Fruit fly (Drosophila melanogaster) whole organism, embryonic: ENCODE measurements around the gene CG31183.
A peak's percentile ranks its signal among the peaks of the same experiment; 100 is the strongest.

Experiments
- ATbp ChIP-seq: fragments of 200-800 bp; sonication (Bioruptor generic); optimal IDR thresholded peaks from 2 replicates; lab custom pipeline; 2017; ENCODE audit warnings: missing biosample characterization, mild to moderate bottlenecking, missing genetic modification characterization, missing genetic modification reagents
- Abd-B ChIP-seq: fragments of 200-800 bp; sonication (Bioruptor generic); optimal IDR thresholded peaks from 2 replicates; lab custom pipeline; 2018; ENCODE audit warnings: missing biosample characterization, mild to moderate bottlenecking, missing genetic modification characterization, moderate library complexity
- Antp ChIP-seq: fragments of 200-800 bp; sonication (Bioruptor generic); optimal IDR thresholded peaks from 3 replicates; lab custom pipeline; 2016; ENCODE audit warnings: missing biosample characterization, missing genetic modification characterization
- BEAF-32 ChIP-seq: fragments of 200-800 bp; sonication (Bioruptor generic); optimal IDR thresholded peaks from 3 replicates; lab custom pipeline; 2017; ENCODE audit warnings: missing biosample characterization, missing genetic modification characterization, mild to moderate bottlenecking, moderate library complexity, missing genetic modification reagents
- Bgb ChIP-seq: fragments of 200-800 bp; sonication (Bioruptor generic); IDR thresholded peaks from 2 replicates; pipeline ENCODE4 v1.3.6; 2022; ENCODE audit warnings: missing biosample characterization, missing genetic modification characterization; ENCODE audit not compliant: partially characterized antibody
- CG10267 ChIP-seq: fragments of 200-800 bp; sonication (Bioruptor generic); optimal IDR thresholded peaks from 2 replicates; lab custom pipeline; 2018; ENCODE audit warnings: missing biosample characterization, mild to moderate bottlenecking, missing genetic modification characterization, moderate library complexity
- CG12155 ChIP-seq: fragments of 200-800 bp; sonication (Bioruptor generic); optimal IDR thresholded peaks from 3 replicates; lab custom pipeline; 2016; ENCODE audit warnings: missing biosample characterization, missing genetic modification characterization
- CG1233 ChIP-seq: fragments of 200-800 bp; sonication (Bioruptor generic); optimal IDR thresholded peaks from 4 replicates; lab custom pipeline; 2018; ENCODE audit warnings: missing biosample characterization, mild to moderate bottlenecking, missing genetic modification characterization
- CG12744 ChIP-seq: fragments of 200-800 bp; sonication (Bioruptor generic); optimal IDR thresholded peaks from 2 replicates; lab custom pipeline; 2016; ENCODE audit warnings: missing biosample characterization, missing genetic modification characterization
- CG12769 ChIP-seq: fragments of 200-800 bp; sonication (Bioruptor generic); optimal IDR thresholded peaks from 2 replicates; lab custom pipeline; 2019; ENCODE audit warnings: missing biosample characterization, mild to moderate bottlenecking, missing genetic modification characterization, moderate library complexity
- CG13624 ChIP-seq: fragments of 200-800 bp; sonication (Bioruptor generic); optimal IDR thresholded peaks from 2 replicates; lab custom pipeline; 2016; ENCODE audit warnings: missing biosample characterization, missing genetic modification characterization
- CG1602 ChIP-seq: fragments of 200-800 bp; sonication (Bioruptor generic); optimal IDR thresholded peaks from 3 replicates; lab custom pipeline; 2016; ENCODE audit warnings: missing biosample characterization, missing genetic modification characterization
- CG2116 ChIP-seq: fragments of 200-800 bp; sonication (Bioruptor generic); optimal IDR thresholded peaks from 3 replicates; lab custom pipeline; 2018; ENCODE audit warnings: missing biosample characterization, mild to moderate bottlenecking, missing genetic modification characterization
- CG30403 ChIP-seq: fragments of 200-800 bp; sonication (Bioruptor generic); optimal IDR thresholded peaks from 3 replicates; lab custom pipeline; 2016; ENCODE audit warnings: missing biosample characterization, missing genetic modification characterization
- CG34224 ChIP-seq: fragments of 200-800 bp; sonication (Bioruptor generic); IDR thresholded peaks from 3 replicates; pipeline ENCODE4 v1.3.6; 2022; ENCODE audit warnings: missing biosample characterization, missing genetic modification characterization; ENCODE audit not compliant: partially characterized antibody
- CG3726 ChIP-seq: fragments of 200-800 bp; sonication (Bioruptor generic); IDR thresholded peaks from 3 replicates; pipeline ENCODE4, ENCODE4 v1.3.6; 2022; ENCODE audit warnings: missing biosample characterization, missing genetic modification characterization
- CG3847 ChIP-seq: fragments of 200-800 bp; sonication (Bioruptor generic); IDR thresholded peaks from 2 replicates; pipeline ENCODE4 v1.3.6; 2022; ENCODE audit warnings: missing biosample characterization, missing genetic modification characterization
- CG9932 ChIP-seq: fragments of 200-800 bp; sonication (Bioruptor generic); IDR thresholded peaks from 2 replicates; pipeline ENCODE4 v1.3.6; 2022; ENCODE audit warnings: missing biosample characterization, missing genetic modification characterization
- Chrac-16 ChIP-seq: fragments of 200-800 bp; sonication (Bioruptor generic); optimal IDR thresholded peaks from 3 replicates; lab custom pipeline; 2016; ENCODE audit warnings: missing biosample characterization, missing genetic modification characterization
- Doc3 ChIP-seq: fragments of 200-800 bp; sonication (Bioruptor generic); IDR thresholded peaks from 3 replicates; pipeline ENCODE4 v1.3.6; 2022; ENCODE audit warnings: missing biosample characterization, missing genetic modification characterization; ENCODE audit not compliant: partially characterized antibody
- Dp ChIP-seq: fragments of 200-800 bp; sonication (Bioruptor generic); optimal IDR thresholded peaks from 2 replicates; lab custom pipeline; 2018; ENCODE audit warnings: missing biosample characterization, mild to moderate bottlenecking, missing genetic modification characterization, moderate library complexity
- E2f2 ChIP-seq: fragments of 200-800 bp; sonication (Bioruptor generic); IDR thresholded peaks from 2 replicates; pipeline ENCODE4 v1.3.6; 2022; ENCODE audit warnings: missing biosample characterization, missing genetic modification characterization
- MBD-R2 ChIP-seq: fragments of 200-800 bp; sonication (Bioruptor generic); IDR thresholded peaks from 2 replicates; pipeline ENCODE4 v1.3.6; 2022; ENCODE audit warnings: missing biosample characterization, missing genetic modification characterization
- Med ChIP-seq: fragments of 200-800 bp; sonication (Bioruptor generic); peaks from one replicate; lab custom pipeline; 2016; ENCODE audit warnings: missing biosample characterization, missing genetic modification characterization, mild to moderate bottlenecking, inconsistent platforms, moderate library complexity
- NFAT ChIP-seq: fragments of 200-800 bp; sonication (Bioruptor generic); IDR thresholded peaks from 2 replicates; pipeline ENCODE4 v1.3.6; 2022; ENCODE audit warnings: missing biosample characterization, missing genetic modification characterization
- NfI ChIP-seq: fragments of 200-800 bp; sonication (Bioruptor generic); optimal IDR thresholded peaks from 3 replicates; lab custom pipeline; 2018; ENCODE audit warnings: missing biosample characterization, mild to moderate bottlenecking, missing genetic modification characterization, moderate library complexity
- Rfx ChIP-seq: fragments of 200-800 bp; sonication (Bioruptor generic); IDR thresholded peaks from 2 replicates; pipeline ENCODE4 v1.3.6; 2022; ENCODE audit warnings: missing biosample characterization, missing genetic modification characterization
- Scr ChIP-seq: fragments of 200-800 bp; sonication (Bioruptor generic); IDR thresholded peaks from 2 replicates; pipeline ENCODE4 v1.3.6; 2022; ENCODE audit warnings: missing biosample characterization, missing genetic modification characterization; ENCODE audit not compliant: partially characterized antibody
- Sry-δ ChIP-seq: fragments of 200-800 bp; sonication (Bioruptor generic); optimal IDR thresholded peaks from 2 replicates; lab custom pipeline; 2016; ENCODE audit warnings: missing biosample characterization, missing genetic modification characterization
- amos ChIP-seq: fragments of 200-800 bp; sonication (Bioruptor generic); IDR thresholded peaks from 2 replicates; pipeline ENCODE4 v1.3.6; 2022; ENCODE audit warnings: missing biosample characterization, missing genetic modification characterization; ENCODE audit not compliant: partially characterized antibody
- ap ChIP-seq: fragments of 200-800 bp; sonication (Bioruptor generic); IDR thresholded peaks from 2 replicates; pipeline ENCODE4 v1.3.6; 2022; ENCODE audit warnings: missing biosample characterization, missing genetic modification characterization
- az2 ChIP-seq: fragments of 200-800 bp; sonication (Bioruptor generic); optimal IDR thresholded peaks from 3 replicates; lab custom pipeline; 2016; ENCODE audit warnings: missing biosample characterization, missing genetic modification characterization
- bab2 ChIP-seq: fragments of 200-800 bp; sonication (Bioruptor generic); optimal IDR thresholded peaks from 2 replicates; lab custom pipeline; 2016; ENCODE audit warnings: missing biosample characterization, missing genetic modification characterization
- bbx ChIP-seq: fragments of 200-800 bp; sonication (Bioruptor generic); IDR thresholded peaks from 2 replicates; pipeline ENCODE4 v1.3.6; 2022; ENCODE audit warnings: missing biosample characterization, missing genetic modification characterization; ENCODE audit not compliant: partially characterized antibody
- chn ChIP-seq: fragments of 200-800 bp; sonication (Bioruptor generic); optimal IDR thresholded peaks from 2 replicates; lab custom pipeline; 2016; ENCODE audit warnings: missing biosample characterization, missing genetic modification characterization
- eve ChIP-seq, 2 experiments: fragments of >200 bp; optimal IDR thresholded peaks; 2 replicates each; lab custom pipeline; 2017; ENCODE audit warnings: missing biosample characterization in 2 of 2, missing genetic modification characterization in 2 of 2
- hbn ChIP-seq: fragments of 200-800 bp; sonication (Bioruptor generic); IDR thresholded peaks from 2 replicates; pipeline ENCODE4 v1.3.6; 2022; ENCODE audit warnings: missing biosample characterization, missing genetic modification characterization; ENCODE audit not compliant: partially characterized antibody
- hkb ChIP-seq, 2 experiments: fragments of 200-800 bp in 1 of 2; fragments of >200 bp in 1 of 2; sonication (Bioruptor generic) in 1 of 2; IDR thresholded peaks in 1 of 2; optimal IDR thresholded peaks in 1 of 2; 2 replicates each; pipeline versions ENCODE4 v1.3.6 to Lab custom; 2017 to 2022; ENCODE audit warnings: missing biosample characterization in 1 of 2, missing genetic modification characterization in 1 of 2
- jumu ChIP-seq: fragments of 200-800 bp; sonication (Bioruptor generic); optimal IDR thresholded peaks from 3 replicates; lab custom pipeline; 2016; ENCODE audit warnings: missing biosample characterization, missing genetic modification characterization
- lbe ChIP-seq: fragments of 200-800 bp; sonication (Bioruptor generic); optimal IDR thresholded peaks from 2 replicates; lab custom pipeline; 2016; ENCODE audit warnings: missing biosample characterization, mild to moderate bottlenecking, missing genetic modification characterization
- mam ChIP-seq: fragments of 200-800 bp; sonication (Bioruptor generic); optimal IDR thresholded peaks from 3 replicates; lab custom pipeline; 2016; ENCODE audit warnings: missing biosample characterization, missing genetic modification characterization
- pzg ChIP-seq: fragments of 200-800 bp; sonication (Bioruptor generic); optimal IDR thresholded peaks from 3 replicates; lab custom pipeline; 2018; ENCODE audit warnings: missing biosample characterization, mild to moderate bottlenecking, missing genetic modification characterization, moderate library complexity
- repo ChIP-seq: fragments of 200-800 bp; sonication (Bioruptor generic); optimal IDR thresholded peaks from 2 replicates; lab custom pipeline; 2016; ENCODE audit warnings: missing biosample characterization, missing genetic modification characterization
- row ChIP-seq: fragments of 200-800 bp; sonication (Bioruptor generic); IDR thresholded peaks from 3 replicates; pipeline ENCODE4 v1.3.6; 2022; ENCODE audit warnings: missing biosample characterization, missing genetic modification characterization
- sens ChIP-seq: fragments of 200-800 bp; sonication (Bioruptor generic); peaks from one replicate; lab custom pipeline; 2016; ENCODE audit warnings: missing biosample characterization, missing genetic modification characterization
- slbo ChIP-seq: fragments of 200-800 bp; sonication (Bioruptor generic); IDR thresholded peaks from 2 replicates; pipeline ENCODE4 v1.3.6; 2022; ENCODE audit warnings: missing biosample characterization, missing genetic modification characterization
- sna ChIP-seq: fragments of 200-800 bp; sonication (Bioruptor generic); IDR thresholded peaks from 2 replicates; pipeline ENCODE4 v1.3.6; 2022; ENCODE audit warnings: missing biosample characterization, missing genetic modification characterization; ENCODE audit not compliant: partially characterized antibody
- sob ChIP-seq: fragments of 200-800 bp; sonication (Bioruptor generic); IDR thresholded peaks from 2 replicates; pipeline ENCODE4 v1.3.6; 2022; ENCODE audit warnings: missing biosample characterization, missing genetic modification characterization
- zen2 ChIP-seq: fragments of 200-800 bp; sonication (Bioruptor generic); IDR thresholded peaks from 3 replicates; pipeline ENCODE4 v1.3.6; 2022; ENCODE audit warnings: missing biosample characterization, missing genetic modification characterization; ENCODE audit not compliant: partially characterized antibody

Gene CG31183

dm6 chr3R:15839294-15839693 lies 36.4 kb downstream of the CG31183 start, which contains the start of gene Pbp45:
Pbp45 (minus strand) TSS chr3R:15839515.
- TF ChIP-seq mam (GFP tag; lab: Kevin White, UChicago) (no peak), Abd-B (peak; percentile 11), MBD-R2 (GFP tag; lab: Robert Waterston, UW) (peak; percentile 69), Sry-δ (peak; percentile 34), Dp (peak; percentile 89), E2f2 (GFP tag; lab: Robert Waterston, UW) (peak; percentile 92), lbe (no peak), NFAT (GFP tag; lab: Robert Waterston, UW) (no peak), Rfx (GFP tag; lab: Robert Waterston, UW) (peak; percentile 58), az2 (GFP tag; lab: Kevin White, UChicago) (peak; percentile 4), CG1602 (GFP tag; lab: Kevin White, UChicago) (no peak), CG2116 (GFP tag; lab: Kevin White, UChicago) (peak; percentile 50), chn (no peak), sna (GFP tag; lab: Robert Waterston, UW) (peak; percentile 43; the same call in 1 of the 2 replicates), CG34224 (peak; percentile 52; the same call in 2 of the 3 replicates), CG9932 (peak; percentile 49; the same call in 1 of the 2 replicates), Chrac-16 (GFP tag; lab: Kevin White, UChicago) (no peak), amos (GFP tag; lab: Robert Waterston, UW) (peak; percentile 29; the same call in 1 of the 2 replicates), zen2 (GFP tag; lab: Robert Waterston, UW) (peak; percentile 56; the same call in 1 of the 3 replicates), jumu (no peak), CG12744 (no peak), Med (GFP tag; lab: Kevin White, UChicago) (peak; percentile 41), eve (GFP tag; optimal IDR thresholded peaks at IDR 0.05; lab: Kevin White, UChicago) (no peak), bbx (GFP tag; lab: Robert Waterston, UW) (0 out of 2 replicates have a peak, but pooled peaks have one; percentile 41), CG12769 (tag; lab: Kevin White, UChicago) (no peak), Scr (GFP tag; lab: Robert Waterston, UW) (peak; percentile 40; the same call in 1 of the 2 replicates), hbn (GFP tag; lab: Robert Waterston, UW) (no peak), row (GFP tag; lab: Robert Waterston, UW) (no peak), repo (GFP tag; lab: Kevin White, UChicago) (no peak), NfI (GFP tag; lab: Kevin White, UChicago) (peak; percentile 8), bab2 (no peak), CG3847 (peak; percentile 27; the same call in 1 of the 2 replicates), pzg (GFP tag; lab: Kevin White, UChicago) (peak; percentile 41), Bgb (GFP tag; lab: Robert Waterston, UW) (peak; percentile 51), hkb (optimal IDR thresholded peaks at IDR 0.05; lab: Kevin White, UChicago) (no peak), hkb (GFP tag; IDR thresholded peaks at IDR 0.05; lab: Robert Waterston, UW) (no peak), CG10267 (tag; lab: Kevin White, UChicago) (peak; percentile 88), ATbp (GFP tag; lab: Kevin White, UChicago) (no peak), BEAF-32 (GFP tag; lab: Kevin White, UChicago) (peak; percentile 34), CG12155 (GFP tag; lab: Kevin White, UChicago) (peak; percentile 13), sens (peak; percentile 44), slbo (GFP tag; lab: Robert Waterston, UW) (peak; percentile 13; the same call in 1 of the 2 replicates), CG1233 (GFP tag; lab: Kevin White, UChicago) (no peak), CG13624 (GFP tag; lab: Kevin White, UChicago) (peak; percentile 22), CG30403 (GFP tag; lab: Kevin White, UChicago) (peak; percentile 7), Doc3 (0 out of 3 replicates have a peak, but pooled peaks have one; percentile 23), sob (GFP tag; lab: Robert Waterston, UW) (0 out of 2 replicates have a peak, but pooled peaks have one; percentile 8), Antp (GFP tag; lab: Kevin White, UChicago) (no peak), ap (GFP tag; lab: Robert Waterston, UW) (no peak), CG3726 (GFP tag; lab: Robert Waterston, UW) (no peak)
